Fruit fly (Drosophila melanogaster) whole organism, larva: ENCODE measurements around the gene CG7443.
A peak's percentile ranks its signal among the peaks of the same experiment; 100 is the strongest.

Experiments used
- noc ChIP-seq: fragments of 200-800 bp; sonication (Bioruptor generic); optimal IDR thresholded peaks from 3 replicates; lab custom pipeline; 2019; ENCODE audit warnings: missing biosample characterization, mild to moderate bottlenecking, missing genetic modification characterization, moderate library complexity

CG7443 gene

DNA sequence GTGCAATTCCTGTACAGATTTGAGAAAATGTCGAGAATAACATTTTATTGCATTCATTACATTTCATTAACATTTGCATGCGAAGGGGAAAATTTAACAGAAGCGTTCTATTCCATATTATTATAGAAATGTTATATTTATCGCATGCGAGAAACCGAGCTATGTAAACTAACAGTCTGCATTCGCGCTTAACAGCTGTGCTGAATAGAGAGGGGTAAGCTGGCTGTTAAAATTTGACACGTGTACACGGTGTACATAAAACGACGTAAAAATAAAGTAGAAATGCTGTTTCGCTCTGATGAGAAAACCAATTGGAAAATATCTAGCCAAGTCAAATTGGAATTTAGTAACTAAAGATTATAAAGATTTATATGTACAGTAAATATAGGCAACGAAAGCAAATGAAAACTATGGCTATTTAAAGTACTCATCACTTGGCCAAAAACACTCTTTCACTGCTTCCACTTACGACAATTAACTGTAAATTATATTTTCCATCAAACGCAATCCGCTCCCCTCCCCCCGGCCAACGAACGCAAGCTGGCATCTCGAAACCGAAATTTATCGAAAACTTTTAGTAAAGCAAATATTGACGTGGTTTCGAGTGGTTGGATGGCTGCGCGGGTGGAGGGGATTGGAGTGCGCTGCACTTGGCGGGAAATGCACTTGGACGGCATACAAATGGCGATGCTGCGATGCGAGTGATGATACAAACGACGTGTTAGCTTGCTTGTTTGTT is 17.8 kb upstream of the CG7443 start:
- no peak for TF ChIP-seq noc (tag; lab: Kevin White, UChicago)

dm6 chr3R:8306927-8307261 is 17.2 kb upstream of the CG7443 start:
- no peak for TF ChIP-seq noc (tag; lab: Kevin White, UChicago)

DNA sequence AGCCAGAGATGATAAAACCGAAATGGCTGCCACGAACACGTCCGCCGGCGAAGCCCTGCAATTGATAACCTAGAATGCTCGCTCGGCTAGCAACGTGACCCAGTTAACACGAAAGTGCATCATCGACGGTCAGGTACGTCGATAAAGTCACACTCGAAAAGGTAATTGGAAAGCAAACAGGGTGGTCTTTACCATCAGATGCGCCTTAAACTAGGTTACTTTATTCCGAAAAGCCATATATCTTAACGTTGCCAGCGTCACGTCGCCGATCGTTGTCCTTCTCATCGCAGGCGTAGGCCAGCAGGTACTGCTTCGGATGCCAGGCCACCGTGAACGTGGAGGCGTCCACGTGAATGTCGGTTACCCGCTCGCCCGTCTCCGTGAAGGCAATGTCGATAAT is 16.8 kb upstream of the CG7443 start:
- no peak for TF ChIP-seq noc (tag; lab: Kevin White, UChicago)

DNA sequence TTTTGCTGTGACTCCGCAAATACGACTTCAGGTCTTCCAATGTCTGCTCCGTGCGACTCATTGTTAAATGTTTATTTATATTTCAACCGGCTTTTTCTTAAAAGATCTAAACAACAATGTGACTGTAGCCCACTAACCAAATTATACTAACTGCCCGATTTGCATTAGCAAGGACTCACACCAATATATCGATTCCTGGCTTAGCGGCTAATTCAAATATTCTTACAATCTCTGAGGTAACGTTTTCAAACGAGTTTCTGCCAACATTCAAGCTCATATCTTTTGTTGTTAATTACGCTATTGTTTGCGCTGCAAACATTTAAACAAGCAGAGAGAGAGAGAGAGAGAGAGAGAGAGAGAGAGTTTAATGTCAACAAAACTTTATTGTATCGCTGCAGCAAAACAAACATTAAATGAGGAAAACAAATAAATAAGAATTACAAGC is 15.6 kb upstream of the CG7443 start, which contains the start of gene tex:
TSS of gene tex (minus strand) at position 131 of the 445 bp plus-strand sequence.
- no peak for TF ChIP-seq noc (tag; lab: Kevin White, UChicago)

DNA sequence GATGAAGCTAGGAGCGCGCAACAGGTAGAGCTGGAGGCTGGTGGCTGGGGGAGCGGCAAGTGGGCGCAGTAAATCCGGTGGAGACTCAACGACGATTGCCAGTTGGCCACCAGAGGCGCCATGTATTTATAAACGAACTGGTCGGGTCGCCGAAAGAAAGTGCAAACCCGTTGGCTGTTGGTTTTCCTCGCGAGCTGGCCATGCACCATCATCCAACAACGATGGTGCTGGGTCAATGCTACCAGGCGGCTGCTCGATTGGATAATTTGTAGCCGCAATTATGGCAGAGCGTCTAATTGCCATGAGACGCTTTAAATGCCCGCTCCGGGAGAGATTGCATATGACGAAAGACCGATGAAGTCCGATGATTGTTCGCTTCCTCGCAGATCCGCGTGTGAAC is 13.4 kb upstream of the CG7443 start, which contains the start of gene CG11693:
TSS of gene CG11693 (minus strand) at position 101 of the 400 bp plus-strand sequence.
- no peak for TF ChIP-seq noc (tag; lab: Kevin White, UChicago)

dm6 chr3R:8312037-8312436 is 12.1 kb upstream of the CG7443 start, which contains the start of the genes CG11694 and CG11698:
TSS of gene CG11694 (minus strand) at chr3R:8312137.
TSS of gene CG11698 (plus strand) at chr3R:8312188.
- no peak for TF ChIP-seq noc (tag; lab: Kevin White, UChicago)

dm6 chr3R:8313038-8313437 is 11.1 kb upstream of the CG7443 start, which contains the start of gene CG7483:
TSS of gene CG7483 (plus strand) at chr3R:8313208.
- no peak for TF ChIP-seq noc (tag; lab: Kevin White, UChicago)

dm6 chr3R:8316344-8317105 is 7.6 kb upstream of the CG7443 start, which contains the start of gene Coq2:
TSS of gene Coq2 (minus strand) at chr3R:8316543.
- no peak for TF ChIP-seq noc (tag; lab: Kevin White, UChicago)

- peak; percentile 44 for TF ChIP-seq noc (tag; lab: Kevin White, UChicago)
Observed at dm6 chr3R:8317215-8317614, 6.9 kb upstream of the CG7443 start, which contains the start of gene Ctr1B. TSS of gene Ctr1B (plus strand) at chr3R:8317612.

DNA sequence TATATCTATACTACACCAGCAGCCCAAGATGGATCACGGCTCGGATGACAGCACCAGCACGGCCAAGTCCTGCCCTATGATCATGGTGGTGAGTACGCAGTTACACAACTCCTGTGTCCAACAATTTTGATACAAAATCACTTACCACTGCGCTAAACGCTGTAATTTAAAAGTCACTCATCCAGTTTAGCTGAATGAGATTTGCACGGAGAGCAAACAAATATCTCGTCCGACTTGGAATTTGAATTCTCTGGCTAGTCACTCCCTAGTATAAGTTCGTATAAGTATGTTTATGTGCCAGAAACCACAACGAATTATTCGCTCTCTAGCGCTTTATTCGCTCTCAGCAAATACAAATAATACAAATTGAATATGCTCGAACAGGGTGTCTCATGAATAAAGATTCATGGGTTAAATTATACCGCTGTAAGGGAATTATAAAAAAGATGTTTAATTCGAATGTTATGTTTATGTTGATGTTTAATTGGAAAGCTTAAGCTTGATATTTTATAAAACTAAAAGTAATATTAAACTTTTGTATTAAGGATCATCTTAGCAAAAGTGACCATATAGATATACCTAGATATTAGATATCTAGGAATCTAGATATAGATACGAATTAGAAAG is 6.3 kb upstream of the CG7443 start:
- TF ChIP-seq noc (tag; lab: Kevin White, UChicago), result no peak

DNA sequence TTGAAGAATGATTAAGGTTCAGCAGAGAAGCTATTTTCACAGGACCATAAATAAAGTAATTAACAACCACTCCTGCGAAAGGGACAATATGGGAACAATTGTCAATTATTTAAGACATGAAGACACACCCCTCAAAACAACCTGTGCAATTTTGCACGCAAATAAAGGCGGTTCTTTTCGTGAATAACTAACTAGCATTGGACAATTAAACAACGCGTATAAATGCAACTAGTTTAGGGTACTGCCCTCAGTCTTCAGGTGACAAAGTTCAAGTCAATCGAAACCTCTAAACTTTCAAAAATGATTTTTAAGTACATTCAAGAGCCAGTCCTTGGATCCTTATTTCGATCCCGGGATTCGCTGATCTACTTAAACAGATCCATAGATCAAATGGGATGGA is 2.7 kb upstream of the CG7443 start, which contains the start of gene Or85a:
TSS of gene Or85a (plus strand) at position 301 of the 400 bp plus-strand sequence.
- no peak for TF ChIP-seq noc (tag; lab: Kevin White, UChicago)

DNA sequence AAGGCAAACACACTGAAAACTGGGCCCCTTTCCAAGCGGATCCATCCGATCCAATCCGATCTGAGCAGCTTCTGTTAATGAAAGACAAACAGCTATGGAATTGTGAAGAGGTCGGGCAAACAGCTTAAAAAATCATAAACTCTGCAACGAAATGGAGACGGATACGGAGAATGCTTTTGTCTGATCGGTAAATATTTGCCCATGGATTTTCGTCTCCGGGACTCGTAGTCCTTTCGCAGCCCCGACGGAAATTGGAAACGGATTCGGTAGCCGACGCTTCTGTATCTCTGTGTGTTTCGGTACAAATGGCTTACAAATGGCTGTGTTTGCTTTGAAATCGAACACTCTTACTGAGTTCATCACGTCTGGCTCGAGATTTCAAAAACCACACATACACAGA is 2.8 kb downstream of the CG7443 start:
- TF ChIP-seq noc (tag; lab: Kevin White, UChicago), result no peak

dm6 chr3R:8327967-8328789 is 4.1 kb downstream of the CG7443 start:
- no peak for TF ChIP-seq noc (tag; lab: Kevin White, UChicago)

dm6 chr3R:8329628-8330027 is 5.5 kb downstream of the CG7443 start:
- TF ChIP-seq noc (tag; lab: Kevin White, UChicago), result no peak
